Worm (Caenorhabditis elegans): ENCODE measurements around the gene csn-4.
A peak's percentile ranks its signal among the peaks of the same experiment; 100 is the strongest.

csn-4 gene

ce11 chrIV:1093870-1094564, 7.2 kb upstream of the csn-4 start, which contains the start of the genes cct-8 and Y55F3AR.2 (continued):
- TF ChIP-seq blmp-1 (tag; optimal IDR thresholded peaks at IDR 0.05; ENCODE audit: insufficient read depth), result peak; percentile 45

ce11 chrIV:1075484-1075883, 11.3 kb downstream of the csn-4 start:
- TF ChIP-seq fos-1 (tag; optimal IDR thresholded peaks at IDR 0.05) (peak; percentile 98), lsy-2 (tag; optimal IDR thresholded peaks at IDR 0.05) (no peak)

DNA sequence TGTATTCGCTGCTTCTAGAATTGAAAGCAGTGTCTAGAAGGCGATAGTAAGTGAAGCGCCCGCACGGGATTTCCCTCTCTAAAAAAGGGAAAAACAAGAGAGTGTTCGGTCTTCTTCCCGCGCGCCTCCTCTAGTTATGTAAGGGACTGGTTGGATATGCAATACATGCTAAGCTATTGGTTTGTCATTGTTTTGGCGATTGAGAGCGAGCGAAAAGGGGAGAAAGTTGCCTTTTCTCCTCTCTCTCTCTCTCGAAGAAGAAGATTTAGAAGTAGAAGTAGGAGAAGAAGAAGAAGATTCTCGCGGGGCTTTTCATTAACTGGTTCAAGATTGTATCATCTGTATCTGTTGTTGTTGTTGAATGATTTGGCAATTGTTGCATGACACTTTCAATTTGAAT, 12.7 kb downstream of the csn-4 start:
- TF ChIP-seq nhr-10 (tag; optimal IDR thresholded peaks at IDR 0.05), result no peak
- no peak for TF ChIP-seq dmd-4 (tag; optimal IDR thresholded peaks at IDR 0.05)

DNA sequence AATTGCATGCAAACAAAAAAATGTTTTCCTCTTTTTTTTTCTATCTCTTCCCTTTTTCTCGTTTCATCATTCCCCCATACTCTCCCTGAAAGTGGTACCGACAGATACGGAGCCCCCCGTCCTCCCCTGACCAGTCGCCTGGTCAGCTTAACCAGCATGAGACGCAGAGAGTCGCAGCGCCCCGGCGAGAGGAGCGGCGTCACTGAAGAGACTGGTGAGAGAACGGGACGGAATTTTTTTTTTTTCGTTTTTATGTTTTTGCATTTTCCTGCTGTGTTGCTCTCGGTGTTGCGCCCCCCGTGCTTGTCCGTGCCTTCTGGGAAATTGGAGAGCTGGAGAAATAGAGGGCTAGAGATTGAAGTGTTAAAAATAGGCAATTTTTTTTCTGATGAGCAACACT, 16.4 kb downstream of the csn-4 start:
- TF ChIP-seq lin-13 (GFP tag; optimal IDR thresholded peaks at IDR 0.05), result peak; percentile 63
- no peak for TF ChIP-seq nhr-237 (tag; optimal IDR thresholded peaks at IDR 0.05)
- peak; percentile 45 for TF ChIP-seq nhr-11 (tag; optimal IDR thresholded peaks at IDR 0.05)
- peak; percentile 95 for TF ChIP-seq sma-9 (GFP tag; optimal IDR thresholded peaks at IDR 0.05)
- TF ChIP-seq sma-9 (tag; optimal IDR thresholded peaks at IDR 0.05), result no peak
- peak; percentile 52 for TF ChIP-seq crh-2 (tag; optimal IDR thresholded peaks at IDR 0.05)
- peak; percentile 87 for TF ChIP-seq mdl-1 (tag; optimal IDR thresholded peaks at IDR 0.05)
- no peak for TF ChIP-seq ceh-16 (tag; optimal IDR thresholded peaks at IDR 0.05)
- peak; percentile 57 for TF ChIP-seq gmeb-1 (tag; optimal IDR thresholded peaks at IDR 0.05)
- TF ChIP-seq F13H6.1 (tag; optimal IDR thresholded peaks at IDR 0.05), result peak; percentile 100
- TF ChIP-seq zag-1 (tag; optimal IDR thresholded peaks at IDR 0.05), result peak; percentile 96
- TF ChIP-seq sem-4 (tag; optimal IDR thresholded peaks at IDR 0.05), result peak; percentile 82
- peak; percentile 83 for TF ChIP-seq C34F6.9 (tag; optimal IDR thresholded peaks at IDR 0.05)
- TF ChIP-seq lsy-2 (tag; optimal IDR thresholded peaks at IDR 0.05), result peak; percentile 42 to 91
- no peak for TF ChIP-seq lin-39 (tag; optimal IDR thresholded peaks at IDR 0.05)
- peak; percentile 96 for TF ChIP-seq unc-55 (GFP tag; optimal IDR thresholded peaks at IDR 0.05)
- peak; percentile 81 for TF ChIP-seq egl-27 (tag; optimal IDR thresholded peaks at IDR 0.05)
- peak; percentile 15 for TF ChIP-seq nhr-77 (tag; optimal IDR thresholded peaks at IDR 0.05)
- TF ChIP-seq ceh-82 (tag; optimal IDR thresholded peaks at IDR 0.05), result peak; percentile 58
- TF ChIP-seq nhr-12 (tag; optimal IDR thresholded peaks at IDR 0.05), result no peak
- peak; percentile 52 for TF ChIP-seq snpc-4 (tag; optimal IDR thresholded peaks at IDR 0.05)
- no peak for TF ChIP-seq peb-1 (tag; optimal IDR thresholded peaks at IDR 0.05)
- peak; percentile 85 for TF ChIP-seq lin-11 (tag; optimal IDR thresholded peaks at IDR 0.05)
- TF ChIP-seq R02D3.7 (tag; optimal IDR thresholded peaks at IDR 0.05), result peak; percentile 9
- TF ChIP-seq nhr-25 (tag; optimal IDR thresholded peaks at IDR 0.05), result no peak
- TF ChIP-seq mab-5 (tag; optimal IDR thresholded peaks at IDR 0.05), result peak; percentile 81
- peak; percentile 67 for TF ChIP-seq nhr-21 (tag; optimal IDR thresholded peaks at IDR 0.05)
- no peak for TF ChIP-seq ama-1 (optimal IDR thresholded peaks at IDR 0.05)
- no peak for TF ChIP-seq alr-1 (tag; optimal IDR thresholded peaks at IDR 0.05)
- peak; percentile 73 for TF ChIP-seq nhr-129 (tag; optimal IDR thresholded peaks at IDR 0.05)
- peak; percentile 4 for TF ChIP-seq ztf-4 (tag; optimal IDR thresholded peaks at IDR 0.05)
- peak; percentile 22 for TF ChIP-seq unc-62 (GFP tag; optimal IDR thresholded peaks at IDR 0.05)
- no peak for TF ChIP-seq nhr-23 (tag; optimal IDR thresholded peaks at IDR 0.05)
- peak; percentile 86 for TF ChIP-seq fos-1 (tag; optimal IDR thresholded peaks at IDR 0.05)

- TF ChIP-seq ztf-4 (tag; optimal IDR thresholded peaks at IDR 0.05) (no peak), mbf-1 (tag; optimal IDR thresholded peaks at IDR 0.05) (no peak), unc-62 (GFP tag; optimal IDR thresholded peaks at IDR 0.05) (no peak), lsy-2 (tag; optimal IDR thresholded peaks at IDR 0.05) (no peak), sem-4 (tag; optimal IDR thresholded peaks at IDR 0.05) (no peak), mdl-1 (tag; optimal IDR thresholded peaks at IDR 0.05) (no peak), F13H6.1 (tag; optimal IDR thresholded peaks at IDR 0.05) (no peak), nhr-10 (tag; optimal IDR thresholded peaks at IDR 0.05) (no peak), nhr-237 (tag; optimal IDR thresholded peaks at IDR 0.05) (no peak), ztf-1 (GFP tag; conservative IDR thresholded peaks at IDR 0.05) (no peak), lin-13 (GFP tag; optimal IDR thresholded peaks at IDR 0.05) (no peak), unc-55 (GFP tag; optimal IDR thresholded peaks at IDR 0.05) (no peak)
These were observed 18.0 kb downstream of the csn-4 start for ce11 chrIV:1068730-1069244.
